Worm (Caenorhabditis elegans): Measurements from ENCODE around the gene nhr-264.
A peak's percentile ranks its signal among the peaks of the same experiment; 100 is the strongest.
"Not testable (repeated sequence)": the region's sequence is repeated elsewhere in the genome, so short reads cannot be mapped to it uniquely, and the experiment has no call there.

Gene nhr-264

ce11 chrIV:9316068-9316681 lies 22.4 kb upstream of the nhr-264 start, which contains the start of the genes F49C12.9 and rpn-7:
Gene F49C12.9, minus strand, starts transcription at chrIV:9316215.
Gene rpn-7, plus strand, starts transcription at chrIV:9316631.
- TF ChIP-seq ceh-16 (tag; optimal IDR thresholded peaks at IDR 0.05) (no peak), nhr-10 (tag; optimal IDR thresholded peaks at IDR 0.05) (no peak), zag-1 (tag; optimal IDR thresholded peaks at IDR 0.05) (no peak), unc-39 (tag; optimal IDR thresholded peaks at IDR 0.05) (no peak), ceh-82 (tag; optimal IDR thresholded peaks at IDR 0.05) (no peak), ztf-4 (tag; optimal IDR thresholded peaks at IDR 0.05) (no peak), lin-39 (tag; optimal IDR thresholded peaks at IDR 0.05) (no peak), nhr-6 (tag; optimal IDR thresholded peaks at IDR 0.05) (no peak), skn-1 (tag; optimal IDR thresholded peaks at IDR 0.05) (peak; percentile 97), nhr-77 (tag; optimal IDR thresholded peaks at IDR 0.05) (no peak), ztf-11 (tag; optimal IDR thresholded peaks at IDR 0.05) (no peak), R02D3.7 (tag; optimal IDR thresholded peaks at IDR 0.05) (no peak), ztf-1 (GFP tag; conservative IDR thresholded peaks at IDR 0.05) (no peak), ZK546.5 (tag; optimal IDR thresholded peaks at IDR 0.05) (no peak), aly-2 (tag; optimal IDR thresholded peaks at IDR 0.05) (no peak), blmp-1 (tag; optimal IDR thresholded peaks at IDR 0.05; ENCODE audit: insufficient read depth) (no peak), crh-2 (tag; optimal IDR thresholded peaks at IDR 0.05) (peak; percentile 5), peb-1 (tag; optimal IDR thresholded peaks at IDR 0.05) (no peak), snpc-4 (tag; optimal IDR thresholded peaks at IDR 0.05) (no peak), sma-3 (GFP tag; optimal IDR thresholded peaks at IDR 0.05) (peak; percentile 6), ama-1 (optimal IDR thresholded peaks at IDR 0.05) (no peak), sem-4 (tag; optimal IDR thresholded peaks at IDR 0.05) (no peak), elt-1 (tag; optimal IDR thresholded peaks at IDR 0.05) (no peak), nhr-23 (tag; optimal IDR thresholded peaks at IDR 0.05) (no peak), nhr-11 (tag; optimal IDR thresholded peaks at IDR 0.05) (no peak), mdl-1 (tag; optimal IDR thresholded peaks at IDR 0.05) (no peak), egl-27 (tag; optimal IDR thresholded peaks at IDR 0.05) (no peak), nhr-237 (tag; optimal IDR thresholded peaks at IDR 0.05) (no peak), lin-11 (tag; optimal IDR thresholded peaks at IDR 0.05) (peak; percentile 18), unc-55 (GFP tag; optimal IDR thresholded peaks at IDR 0.05) (peak; percentile 65), dmd-4 (tag; optimal IDR thresholded peaks at IDR 0.05) (no peak), C34F6.9 (tag; optimal IDR thresholded peaks at IDR 0.05) (peak; percentile 59), gmeb-1 (tag; optimal IDR thresholded peaks at IDR 0.05) (peak; percentile 26), nhr-21 (tag; optimal IDR thresholded peaks at IDR 0.05) (no peak), alr-1 (tag; optimal IDR thresholded peaks at IDR 0.05) (no peak), fos-1 (tag; optimal IDR thresholded peaks at IDR 0.05) (peak; percentile 11), nhr-129 (tag; optimal IDR thresholded peaks at IDR 0.05) (peak; percentile 61), lin-13 (GFP tag; optimal IDR thresholded peaks at IDR 0.05) (no peak), mbf-1 (tag; optimal IDR thresholded peaks at IDR 0.05) (no peak), F13H6.1 (tag; optimal IDR thresholded peaks at IDR 0.05) (no peak), sma-9 (GFP tag; optimal IDR thresholded peaks at IDR 0.05) (no peak), sma-9 (tag; optimal IDR thresholded peaks at IDR 0.05) (no peak), lsy-2 (tag; optimal IDR thresholded peaks at IDR 0.05) (peak in 1 of 2 experiments; percentile 3)

DNA sequence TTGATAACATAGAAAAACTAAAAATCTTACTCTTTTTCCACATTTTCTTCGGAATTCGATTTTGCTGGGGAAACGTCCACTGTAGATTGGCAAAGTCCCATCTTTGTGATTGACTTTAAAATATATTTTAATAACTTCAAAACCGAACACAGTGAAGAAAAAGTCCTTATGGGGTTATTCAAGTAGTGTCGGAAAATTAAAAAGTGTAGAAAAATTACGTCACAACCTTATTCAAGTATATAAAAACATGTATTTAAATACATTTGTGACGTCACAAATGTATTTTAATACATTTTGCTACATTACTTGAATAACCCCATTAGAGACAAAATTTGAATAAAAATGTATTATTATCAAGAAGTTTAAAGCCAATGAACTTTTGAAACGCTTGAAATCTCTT lies 19.1 kb upstream of the nhr-264 start, which contains the start of gene F49C12.7:
F49C12.7 (minus strand) TSS at position 101 of the 400 bp plus-strand sequence.
- TF ChIP-seq C34F6.9 (tag; optimal IDR thresholded peaks at IDR 0.05); blmp-1 (tag; optimal IDR thresholded peaks at IDR 0.05; ENCODE audit: insufficient read depth); mab-5 (tag; optimal IDR thresholded peaks at IDR 0.05): not testable (repeated sequence)

Data from whole organism, L2 larva.